Worm (Caenorhabditis elegans) whole organism, late embryonic: ENCODE results near the gene F02E11.7.

ENCODE experiments used
- F13H6.1 ChIP-seq: sonication (generic microtip); optimal IDR thresholded peaks from 2 replicates; lab custom pipeline; 2016; ENCODE audit warnings: missing genetic modification characterization, missing compliant biosample characterization
- ets-4 ChIP-seq: sonication (generic microtip); optimal IDR thresholded peaks from 2 replicates; lab custom pipeline; 2016; ENCODE audit warnings: missing genetic modification characterization, missing compliant biosample characterization
- hlh-8 ChIP-seq: sonication (generic microtip); optimal IDR thresholded peaks from 2 replicates; lab custom pipeline; 2016; ENCODE audit warnings: missing genotype, missing genetic modification characterization, missing compliant biosample characterization
- ttx-3 ChIP-seq: sonication (generic microtip); optimal IDR thresholded peaks from 2 replicates; lab custom pipeline; 2016; ENCODE audit warnings: missing genetic modification reagents, missing genetic modification characterization, missing compliant biosample characterization

DNA sequence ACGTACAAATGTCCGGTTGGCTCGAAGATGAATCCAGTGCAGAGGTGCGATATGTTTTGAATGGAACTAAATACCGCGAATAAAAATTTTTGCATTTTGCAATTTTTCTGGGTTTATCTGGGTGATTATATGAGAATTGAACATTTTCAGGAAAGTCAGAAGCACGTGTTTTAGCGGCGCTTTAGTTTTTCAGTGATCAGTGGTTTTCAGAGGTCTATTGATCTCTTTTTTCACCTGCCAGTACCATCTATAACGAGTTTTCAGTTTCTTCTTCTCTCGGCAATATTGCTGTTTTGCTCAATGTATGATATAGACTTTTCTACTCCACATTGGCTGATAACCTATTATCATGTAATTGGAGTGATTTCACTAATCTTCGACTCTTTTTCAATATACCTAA is 19.6 kb downstream of the F02E11.7 start, which contains the start of gene sri-63:
- TF ChIP-seq F13H6.1 (tag; lab: Kevin White, UChicago) (no peak), ttx-3 (tag; lab: Kevin White, UChicago) (no peak), hlh-8 (tag; lab: Kevin White, UChicago) (no peak), ets-4 (no peak)
